Worm (Caenorhabditis elegans) whole organism, L2 larva: Measurements from ENCODE around the gene Y57G11C.23.

Source experiments
- C34F6.9 ChIP-seq: fragments of 150-350 bp; optimal IDR thresholded peaks from 2 replicates; lab custom pipeline; 2014; ENCODE audit warnings: missing biosample characterization, missing genetic modification characterization
- F13H6.1 ChIP-seq: sonication (generic microtip); optimal IDR thresholded peaks from 2 replicates; lab custom pipeline; 2016; ENCODE audit warnings: missing genetic modification characterization, missing compliant biosample characterization
- Y55F3AM.14 ChIP-seq: fragments of 200-800 bp; sonication (Bioruptor generic); optimal IDR thresholded peaks from 2 replicates; lab custom pipeline; 2018; ENCODE audit warnings: mild to moderate bottlenecking, missing genetic modification characterization, missing compliant biosample characterization
- ZK546.5 ChIP-seq: sonication (generic microtip); optimal IDR thresholded peaks from 2 replicates; lab custom pipeline; 2017; ENCODE audit warnings: missing biosample characterization, missing genetic modification characterization
- alr-1 ChIP-seq: fragments of 150-350 bp; optimal IDR thresholded peaks from 2 replicates; lab custom pipeline; 2014; ENCODE audit warnings: missing biosample characterization, missing genetic modification characterization
- aly-2 ChIP-seq: fragments of 150-350 bp; optimal IDR thresholded peaks from 2 replicates; lab custom pipeline; 2014; ENCODE audit warnings: missing biosample characterization, missing genetic modification characterization
- crh-2 ChIP-seq: sonication (generic microtip); optimal IDR thresholded peaks from 2 replicates; lab custom pipeline; 2017; ENCODE audit warnings: missing biosample characterization, missing genetic modification characterization
- egl-27 ChIP-seq: sonication (generic microtip); optimal IDR thresholded peaks from 3 replicates; lab custom pipeline; 2017; ENCODE audit warnings: missing biosample characterization, missing genetic modification reagents, missing genetic modification characterization
- elt-3 ChIP-seq: sonication (generic microtip); optimal IDR thresholded peaks from 2 replicates; lab custom pipeline; 2017; ENCODE audit warnings: missing biosample characterization, missing genetic modification characterization
- fos-1 ChIP-seq: fragments of 150-350 bp; optimal IDR thresholded peaks from 2 replicates; lab custom pipeline; 2014; ENCODE audit warnings: missing biosample characterization, missing genetic modification characterization
- gmeb-1 ChIP-seq: fragments of 150-350 bp; optimal IDR thresholded peaks from 2 replicates; lab custom pipeline; 2014; ENCODE audit warnings: missing biosample characterization, missing genetic modification characterization
- lin-11 ChIP-seq: fragments of 150-350 bp; sonication (generic microtip); optimal IDR thresholded peaks from 2 replicates; lab custom pipeline; 2014; ENCODE audit warnings: missing biosample characterization, missing genetic modification characterization, inconsistent platforms, mixed read lengths
- lsy-2 ChIP-seq, 2 experiments: fragments of 150-350 bp in 1 of 2; sonication (generic microtip) in 1 of 2; optimal IDR thresholded peaks; 2 replicates each; lab custom pipeline; 2014 to 2017; ENCODE audit warnings: missing biosample characterization in 2 of 2, missing genetic modification characterization in 2 of 2
- mab-5 ChIP-seq: fragments of 150-350 bp; optimal IDR thresholded peaks from 2 replicates; lab custom pipeline; 2014; ENCODE audit warnings: missing biosample characterization, missing genetic modification characterization
- mdl-1 ChIP-seq, 2 experiments: fragments of 150-350 bp in 1 of 2; sonication (generic microtip) in 1 of 2; optimal IDR thresholded peaks; 2 replicates each; lab custom pipeline; 2017; ENCODE audit warnings: missing biosample characterization in 2 of 2, missing genetic modification characterization in 2 of 2
- nhr-10 ChIP-seq: sonication (generic microtip); optimal IDR thresholded peaks from 2 replicates; lab custom pipeline; 2017; ENCODE audit warnings: missing biosample characterization, missing genetic modification characterization
- nhr-129 ChIP-seq: fragments of 150-350 bp; optimal IDR thresholded peaks from 2 replicates; lab custom pipeline; 2014; ENCODE audit warnings: missing biosample characterization, missing genetic modification characterization
- nhr-21 ChIP-seq: fragments of 150-350 bp; optimal IDR thresholded peaks from 2 replicates; lab custom pipeline; 2014; ENCODE audit warnings: missing biosample characterization, missing genetic modification characterization
- nhr-237 ChIP-seq: fragments of 150-350 bp; optimal IDR thresholded peaks from 2 replicates; lab custom pipeline; 2014; ENCODE audit warnings: missing biosample characterization, missing genetic modification characterization
- nhr-25 ChIP-seq: fragments of 150-350 bp; sonication (generic microtip); optimal IDR thresholded peaks from 3 replicates; lab custom pipeline; 2014; ENCODE audit warnings: missing biosample characterization, missing genetic modification characterization
- nhr-77 ChIP-seq: fragments of 150-350 bp; optimal IDR thresholded peaks from 2 replicates; lab custom pipeline; 2014; ENCODE audit warnings: missing biosample characterization, missing genetic modification characterization
- peb-1 ChIP-seq: fragments of 150-350 bp; optimal IDR thresholded peaks from 2 replicates; lab custom pipeline; 2014; ENCODE audit warnings: missing biosample characterization, missing genetic modification characterization
- sem-4 ChIP-seq: fragments of 150-350 bp; optimal IDR thresholded peaks from 2 replicates; lab custom pipeline; 2014; ENCODE audit warnings: missing biosample characterization, missing genetic modification reagents, missing genetic modification characterization
- skn-1 ChIP-seq: sonication (generic microtip); optimal IDR thresholded peaks from 2 replicates; lab custom pipeline; 2017; ENCODE audit warnings: missing biosample characterization, missing genetic modification characterization
- sma-3 ChIP-seq: sonication (generic microtip); optimal IDR thresholded peaks from 2 replicates; lab custom pipeline; 2016; ENCODE audit warnings: missing genetic modification reagents, missing genetic modification characterization, missing compliant biosample characterization
- sma-9 ChIP-seq, 2 experiments: fragments of 150-350 bp in 1 of 2; sonication (generic microtip) in 1 of 2; optimal IDR thresholded peaks; 2 replicates each; lab custom pipeline; 2014 to 2016; ENCODE audit warnings: missing genetic modification characterization in 2 of 2, mild to moderate bottlenecking in 1 of 2, missing biosample characterization in 1 of 2, missing compliant biosample characterization in 1 of 2, missing genetic modification reagents in 1 of 2, moderate library complexity in 1 of 2
- snpc-4 ChIP-seq: fragments of 150-350 bp; optimal IDR thresholded peaks from 2 replicates; lab custom pipeline; 2014; ENCODE audit warnings: missing biosample characterization, missing genetic modification characterization
- unc-55 ChIP-seq: fragments of 150-350 bp; sonication (generic microtip); optimal IDR thresholded peaks from 3 replicates; lab custom pipeline; 2014; ENCODE audit warnings: missing biosample characterization, missing genetic modification reagents, missing genetic modification characterization
- ztf-1 ChIP-seq: fragments of 200-800 bp; sonication (Bioruptor generic); conservative IDR thresholded peaks from 2 replicates; pipeline ENCODE4 v1.3.6; 2022; ENCODE audit warnings: missing genetic modification characterization, missing compliant biosample characterization
- ztf-11 ChIP-seq: sonication (generic microtip); optimal IDR thresholded peaks from 2 replicates; lab custom pipeline; 2017; ENCODE audit warnings: missing biosample characterization, missing genetic modification characterization

Y57G11C.23 gene

ce11 chrIV:14888889-14889664, 27.5 kb upstream of the Y57G11C.23 start:
- TF ChIP-seq ztf-11 (tag; lab: Kevin White, UChicago) (no peak), C34F6.9 (tag; lab: Kevin White, UChicago) (no peak), egl-27 (tag; lab: Kevin White, UChicago) (no peak), sma-9 (GFP tag; optimal IDR thresholded peaks at IDR 0.05; lab: Kevin White, UChicago) (peak; percentile 7), sma-9 (tag; optimal IDR thresholded peaks at IDR 0.05; lab: Kevin White, UChicago) (no peak), sem-4 (tag; lab: Kevin White, UChicago) (no peak), nhr-129 (tag; lab: Kevin White, UChicago) (peak; percentile 31), mab-5 (no peak), nhr-21 (no peak), lin-11 (tag; lab: Kevin White, UChicago) (peak; percentile 5), fos-1 (tag; lab: Kevin White, UChicago) (peak; percentile 51), nhr-10 (no peak), crh-2 (tag; lab: Kevin White, UChicago) (peak; percentile 20)
- TF ChIP-seq, all 48 proteins: peak for 5

ce11 chrIV:14885584-14885983, 24.0 kb upstream of the Y57G11C.23 start:
- TF ChIP-seq sma-3 (GFP tag; lab: Kevin White, UChicago) (no peak), ZK546.5 (tag; lab: Kevin White, UChicago) (no peak), Y55F3AM.14 (GFP tag; lab: Kevin White, UChicago) (no peak), alr-1 (tag; lab: Kevin White, UChicago) (no peak), sem-4 (tag; lab: Kevin White, UChicago) (no peak), lsy-2 (tag; optimal IDR thresholded peaks at IDR 0.05; lab: Kevin White, UChicago) (no peak), gmeb-1 (tag; lab: Kevin White, UChicago) (no peak), lin-11 (tag; lab: Kevin White, UChicago) (no peak), aly-2 (no peak), nhr-25 (tag; lab: Kevin White, UChicago) (no peak), ztf-1 (no peak), C34F6.9 (tag; lab: Kevin White, UChicago) (no peak)

- TF ChIP-seq sma-3 (GFP tag; lab: Kevin White, UChicago) (peak; percentile 33), F13H6.1 (tag; lab: Kevin White, UChicago) (peak; percentile 30), fos-1 (tag; lab: Kevin White, UChicago) (peak; percentile 93), gmeb-1 (tag; lab: Kevin White, UChicago) (peak; percentile 22), elt-3 (tag; lab: Kevin White, UChicago) (no peak), nhr-25 (tag; lab: Kevin White, UChicago) (no peak), skn-1 (no peak), alr-1 (tag; lab: Kevin White, UChicago) (no peak), nhr-129 (tag; lab: Kevin White, UChicago) (peak; percentile 53), mdl-1 (tag; optimal IDR thresholded peaks at IDR 0.05; lab: Kevin White, UChicago) (no peak), crh-2 (tag; lab: Kevin White, UChicago) (peak; percentile 45)
Observed at ce11 chrIV:14883812-14884211, 22.2 kb upstream of the Y57G11C.23 start.

- TF ChIP-seq nhr-237 (tag; lab: Kevin White, UChicago) (no peak), crh-2 (tag; lab: Kevin White, UChicago) (no peak)
Observed at ce11 chrIV:14879184-14879583, 17.6 kb upstream of the Y57G11C.23 start, which contains the start of gene eps-8. eps-8 (plus strand) TSS chrIV:14879484.

- TF ChIP-seq peb-1 (tag; lab: Kevin White, UChicago) = no peak
- no peak for TF ChIP-seq unc-55 (GFP tag; lab: Kevin White, UChicago)
- no peak for TF ChIP-seq snpc-4 (tag; lab: Kevin White, UChicago)
- TF ChIP-seq ztf-11 (tag; lab: Kevin White, UChicago) = no peak
- no peak for TF ChIP-seq ZK546.5 (tag; lab: Kevin White, UChicago)
- no peak for TF ChIP-seq gmeb-1 (tag; lab: Kevin White, UChicago)
- TF ChIP-seq egl-27 (tag; lab: Kevin White, UChicago) = no peak
- TF ChIP-seq nhr-237 (tag; lab: Kevin White, UChicago) = no peak
- TF ChIP-seq nhr-77 (tag; lab: Kevin White, UChicago) = no peak
- no peak for TF ChIP-seq skn-1
- no peak for TF ChIP-seq nhr-25 (tag; lab: Kevin White, UChicago)
- TF ChIP-seq, all 48 proteins: peak for 0
Observed at ce11 chrIV:14877657-14878056, 16.1 kb upstream of the Y57G11C.23 start.
